Worm (Caenorhabditis elegans) whole organism, early embryonic: ENCODE results near the gene nrx-1.

Source experiments
- B0310.2 ChIP-seq: sonication (generic microtip); optimal IDR thresholded peaks from 2 replicates; lab custom pipeline; 2016; ENCODE audit warnings: mild to moderate bottlenecking, missing genetic modification characterization, missing compliant biosample characterization
- F13C5.2 ChIP-seq: sonication (generic microtip); optimal IDR thresholded peaks from 2 replicates; lab custom pipeline; 2017; ENCODE audit warnings: mild to moderate bottlenecking, missing genetic modification characterization, inconsistent platforms, missing compliant biosample characterization
- aly-1 ChIP-seq: sonication (generic microtip); optimal IDR thresholded peaks from 2 replicates; lab custom pipeline; 2016; ENCODE audit warnings: missing genetic modification characterization, missing compliant biosample characterization
- ama-1 ChIP-seq: fragments of 150-350 bp; optimal IDR thresholded peaks from 2 replicates; lab custom pipeline; 2014
- ceh-13 ChIP-seq: fragments of 200-800 bp; sonication (Bioruptor generic); optimal IDR thresholded peaks from 2 replicates; lab custom pipeline; 2018; ENCODE audit warnings: mild to moderate bottlenecking, missing genetic modification characterization, missing compliant biosample characterization
- ceh-36 ChIP-seq: sonication (generic microtip); optimal IDR thresholded peaks from 2 replicates; lab custom pipeline; 2016; ENCODE audit warnings: missing genetic modification characterization, inconsistent platforms, missing compliant biosample characterization
- ets-7 ChIP-seq: sonication (generic microtip); optimal IDR thresholded peaks from 2 replicates; lab custom pipeline; 2016; ENCODE audit warnings: missing genotype, missing genetic modification characterization, missing compliant biosample characterization
- flt-1 ChIP-seq: fragments of 200-800 bp; sonication (Bioruptor generic); IDR thresholded peaks from 2 replicates; pipeline ENCODE4 v1.3.6; 2022; ENCODE audit warnings: missing genetic modification characterization, missing compliant biosample characterization
- hmbx-1 ChIP-seq: sonication (generic microtip); optimal IDR thresholded peaks from 2 replicates; lab custom pipeline; 2016; ENCODE audit warnings: mild to moderate bottlenecking, missing genetic modification characterization, missing compliant biosample characterization
- hmg-4 ChIP-seq: fragments of 200-800 bp; sonication (Bioruptor generic); optimal IDR thresholded peaks from 2 replicates; lab custom pipeline; 2018; ENCODE audit warnings: mild to moderate bottlenecking, missing genetic modification characterization, missing compliant biosample characterization
- hnd-1 ChIP-seq: sonication (generic microtip); optimal IDR thresholded peaks from 2 replicates; lab custom pipeline; 2016; ENCODE audit warnings: missing genetic modification characterization, missing compliant biosample characterization
- pes-1 ChIP-seq: fragments of 200-800 bp; sonication (Bioruptor generic); IDR thresholded peaks from 2 replicates; pipeline ENCODE4 v1.3.6; 2022; ENCODE audit warnings: missing genetic modification reagents, missing genetic modification characterization, missing compliant biosample characterization
- sea-1 ChIP-seq: fragments of 200-800 bp; sonication (Bioruptor generic); conservative IDR thresholded peaks from 2 replicates; pipeline ENCODE4 v1.3.6; 2022; ENCODE audit warnings: missing genetic modification characterization, missing compliant biosample characterization
- tbx-11 ChIP-seq: fragments of 200-800 bp; sonication (Bioruptor generic); IDR thresholded peaks from 2 replicates; pipeline ENCODE4 v1.3.6; 2022; ENCODE audit warnings: missing genetic modification characterization, missing compliant biosample characterization
- tbx-37 ChIP-seq: fragments of 200-800 bp; sonication (Bioruptor generic); conservative IDR thresholded peaks from 2 replicates; pipeline ENCODE4 v1.3.6; 2022; ENCODE audit warnings: missing genetic modification reagents, missing genetic modification characterization, missing compliant biosample characterization
- tra-4 ChIP-seq: sonication (generic microtip); optimal IDR thresholded peaks from 2 replicates; lab custom pipeline; 2017; ENCODE audit warnings: missing genetic modification characterization, missing compliant biosample characterization

nrx-1 gene

ce11 chrV:10893510-10894128, 68.8 kb downstream of the nrx-1 start, which contains the start of gene F32D8.4:
TSS of gene F32D8.4 (minus strand) at chrV:10893560.
- TF ChIP-seq ceh-36 (tag; lab: Kevin White, UChicago) (no peak), flt-1 (no peak), pes-1 (no peak), F13C5.2 (tag; lab: Kevin White, UChicago) (no peak), hmbx-1 (no peak), tra-4 (no peak), sea-1 (no peak), hmg-4 (no peak), ama-1 (lab: Kevin White, UChicago) (no peak)

- TF ChIP-seq pes-1 (peak; percentile 28; the same call in 1 of the 2 replicates), F13C5.2 (tag; lab: Kevin White, UChicago) (peak; percentile 19), sea-1 (no peak), tbx-37 (GFP tag; lab: Robert Waterston, UW) (peak; percentile 69)
Observed at ce11 chrV:10894601-10895000, 69.8 kb downstream of the nrx-1 start, which contains the start of the genes F32D8.14 and F32D8.5. TSS of gene F32D8.14 (minus strand) at chrV:10894788. TSS of gene F32D8.5 (plus strand) at chrV:10894800.

- TF ChIP-seq pes-1: no peak
- no peak for TF ChIP-seq B0310.2 (tag; lab: Kevin White, UChicago)
- no peak for TF ChIP-seq aly-1 (tag; lab: Kevin White, UChicago)
- TF ChIP-seq hmbx-1: no peak
- no peak for TF ChIP-seq tbx-37 (GFP tag; lab: Robert Waterston, UW)
- no peak for TF ChIP-seq ets-7
- no peak for TF ChIP-seq F13C5.2 (tag; lab: Kevin White, UChicago)
- TF ChIP-seq ceh-13: no peak
- no peak for TF ChIP-seq hnd-1 (tag; lab: Kevin White, UChicago)
- no peak for TF ChIP-seq hmg-4
- no peak for TF ChIP-seq tbx-11 (GFP tag; lab: Robert Waterston, UW)
- no peak for TF ChIP-seq sea-1
- TF ChIP-seq ceh-36 (tag; lab: Kevin White, UChicago): no peak
- TF ChIP-seq flt-1: no peak
- TF ChIP-seq tra-4: no peak
- TF ChIP-seq ama-1 (lab: Kevin White, UChicago): no peak
Observed at ce11 chrV:10896295-10896694, 71.5 kb downstream of the nrx-1 start, which contains the start of gene F32D8.13. TSS of gene F32D8.13 (minus strand) at chrV:10896543.
